Fruit fly (Drosophila melanogaster): ENCODE measurements around the gene CG6813.

The CG6813 gene

DNA sequence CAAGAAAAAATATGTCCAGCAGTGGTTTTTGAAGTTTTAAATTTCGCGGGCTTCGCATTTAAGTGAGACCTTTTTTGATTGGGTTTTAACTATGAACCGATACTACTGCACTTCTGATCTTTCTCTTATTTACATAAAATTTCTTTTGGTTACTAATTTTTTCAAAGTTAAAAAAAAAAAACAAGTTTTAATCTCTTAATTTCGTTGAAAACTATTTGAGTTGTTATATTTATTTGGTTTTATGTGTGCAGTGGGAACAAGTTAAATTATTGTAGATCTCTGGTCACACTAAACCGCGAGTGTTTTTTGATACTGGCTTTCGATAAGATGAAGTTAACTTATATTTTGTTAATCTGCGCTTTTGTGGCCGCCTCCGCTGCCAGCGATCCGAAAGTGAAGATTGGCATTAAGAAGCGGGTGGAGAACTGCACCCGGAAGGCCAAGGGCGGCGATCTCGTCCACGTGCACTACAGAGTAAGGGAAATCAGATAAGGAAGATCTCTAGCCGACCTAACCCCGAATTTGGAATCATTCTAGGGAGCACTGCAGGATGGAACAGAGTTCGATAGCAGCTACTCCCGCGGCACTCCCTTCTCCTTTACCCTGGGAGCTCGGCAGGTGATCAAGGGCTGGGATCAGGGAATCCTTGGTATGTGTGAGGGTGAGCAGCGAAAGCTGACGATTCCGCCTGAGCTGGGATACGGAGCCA lies 47.7 kb upstream of the CG6813 start, which contains the start of gene CG14715 (continued):
- TF ChIP-seq abd-A (tag; optimal IDR thresholded peaks at IDR 0.05) (no peak), crc (GFP tag; optimal IDR thresholded peaks at IDR 0.05) (no peak), Elba2 (GFP tag; optimal IDR thresholded peaks at IDR 0.05) (peak; percentile 4), usp (GFP tag; optimal IDR thresholded peaks at IDR 0.05) (no peak), BtbVII (GFP tag; optimal IDR thresholded peaks at IDR 0.05) (no peak), dm (GFP tag; optimal IDR thresholded peaks at IDR 0.05) (peak; percentile 62), CG8944 (GFP tag; optimal IDR thresholded peaks at IDR 0.05) (peak; percentile 35), CG7786 (GFP tag; optimal IDR thresholded peaks at IDR 0.05) (peak; percentile 1), ato (GFP tag; IDR thresholded peaks at IDR 0.05; ENCODE audit: partially characterized antibody) (no peak), CG11560 (tag; IDR thresholded peaks at IDR 0.05) (no peak), CG12104 (GFP tag; optimal IDR thresholded peaks at IDR 0.05) (no peak), exex (tag; optimal IDR thresholded peaks at IDR 0.05) (peak; percentile 10), pho (GFP tag; optimal IDR thresholded peaks at IDR 0.05) (peak; percentile 51), CG13287 (GFP tag; IDR thresholded peaks at IDR 0.05; ENCODE audit: partially characterized antibody) (peak; percentile 72), lbe (GFP tag; optimal IDR thresholded peaks at IDR 0.05) (no peak), eve (GFP tag; optimal IDR thresholded peaks at IDR 0.05) (no peak), CG1602 (GFP tag; optimal IDR thresholded peaks at IDR 0.05) (peak; percentile 33), Bgb (GFP tag; IDR thresholded peaks at IDR 0.05; ENCODE audit: partially characterized antibody) (0 out of 2 replicates have a peak, but pooled peaks have one; percentile 28), sisA (GFP tag; IDR thresholded peaks at IDR 0.05) (peak; percentile 49), CG12155 (GFP tag; optimal IDR thresholded peaks at IDR 0.05) (peak; percentile 42), ind (GFP tag; optimal IDR thresholded peaks at IDR 0.05) (peak; percentile 44), CG6765 (GFP tag; optimal IDR thresholded peaks at IDR 0.05) (no peak), nmo (GFP tag; optimal IDR thresholded peaks at IDR 0.05) (peak; percentile 74), sens-2 (GFP tag; IDR thresholded peaks at IDR 0.05) (no peak), CG13424 (tag; optimal IDR thresholded peaks at IDR 0.05) (peak; percentile 51), Jarid2 (GFP tag; optimal IDR thresholded peaks at IDR 0.05) (no peak), tx (GFP tag; optimal IDR thresholded peaks at IDR 0.05) (peak; percentile 19), CoRest (tag; optimal IDR thresholded peaks at IDR 0.05) (peak; percentile 60), CG12299 (tag; optimal IDR thresholded peaks at IDR 0.05) (no peak), ham (GFP tag; IDR thresholded peaks at IDR 0.05) (no peak), h (optimal IDR thresholded peaks at IDR 0.05) (no peak), CG31365 (tag; optimal IDR thresholded peaks at IDR 0.05) (no peak), kay (GFP tag; optimal IDR thresholded peaks at IDR 0.05) (peak; percentile 11), CG43689 (GFP tag; IDR thresholded peaks at IDR 0.05) (no peak), Hsf (GFP tag; optimal IDR thresholded peaks at IDR 0.05) (peak; percentile 59), CG9609 (GFP tag; optimal IDR thresholded peaks at IDR 0.05) (peak; percentile 34), CG7357 (GFP tag; IDR thresholded peaks at IDR 0.05) (peak; percentile 98), slou (GFP tag; optimal IDR thresholded peaks at IDR 0.05) (no peak), fru (optimal IDR thresholded peaks at IDR 0.05) (no peak), wek (GFP tag; optimal IDR thresholded peaks at IDR 0.05) (no peak), CG3995 (GFP tag; optimal IDR thresholded peaks at IDR 0.05) (peak; percentile 60), CG5180 (GFP tag; optimal IDR thresholded peaks at IDR 0.05) (no peak), CG16813 (GFP tag; IDR thresholded peaks at IDR 0.05; ENCODE audit: partially characterized antibody) (peak; percentile 58), Six4 (GFP tag; optimal IDR thresholded peaks at IDR 0.05) (no peak), CG10274 (GFP tag; optimal IDR thresholded peaks at IDR 0.05) (no peak), CG32772 (GFP tag; IDR thresholded peaks at IDR 0.05) (no peak), CG11085 (GFP tag; IDR thresholded peaks at IDR 0.05) (no peak), Hmr (GFP tag; optimal IDR thresholded peaks at IDR 0.05) (peak; percentile 56), D (optimal IDR thresholded peaks at IDR 0.05) (no peak), D (GFP tag; optimal IDR thresholded peaks at IDR 0.05) (no peak), D19B (GFP tag; optimal IDR thresholded peaks at IDR 0.05) (no peak)

Data from whole organism, embryonic.